Worm (Caenorhabditis elegans) whole organism, L3 larva: ENCODE results near the gene egl-43.

Experiments used
- R02D3.7 ChIP-seq: fragments of 150-350 bp; optimal IDR thresholded peaks from 2 replicates; lab custom pipeline; 2014; ENCODE audit warnings: missing biosample characterization, missing genetic modification characterization
- ZK546.5 ChIP-seq: sonication (generic microtip); optimal IDR thresholded peaks from 2 replicates; lab custom pipeline; 2017; ENCODE audit warnings: missing biosample characterization, missing genetic modification characterization
- egl-27 ChIP-seq: sonication (generic microtip); optimal IDR thresholded peaks from 4 replicates; lab custom pipeline; 2017; ENCODE audit warnings: missing biosample characterization, missing genetic modification reagents, missing genetic modification characterization
- hmg-11 ChIP-seq: sonication (generic microtip); optimal IDR thresholded peaks from 2 replicates; lab custom pipeline; 2016; ENCODE audit warnings: missing genetic modification characterization, missing compliant biosample characterization
- nhr-25 ChIP-seq: sonication (generic microtip); optimal IDR thresholded peaks from 2 replicates; lab custom pipeline; 2017; ENCODE audit warnings: missing biosample characterization, missing genetic modification characterization
- pqm-1 ChIP-seq: fragments of 150-350 bp; optimal IDR thresholded peaks from 2 replicates; lab custom pipeline; 2017; ENCODE audit warnings: missing biosample characterization, missing genetic modification characterization, inconsistent platforms

DNA sequence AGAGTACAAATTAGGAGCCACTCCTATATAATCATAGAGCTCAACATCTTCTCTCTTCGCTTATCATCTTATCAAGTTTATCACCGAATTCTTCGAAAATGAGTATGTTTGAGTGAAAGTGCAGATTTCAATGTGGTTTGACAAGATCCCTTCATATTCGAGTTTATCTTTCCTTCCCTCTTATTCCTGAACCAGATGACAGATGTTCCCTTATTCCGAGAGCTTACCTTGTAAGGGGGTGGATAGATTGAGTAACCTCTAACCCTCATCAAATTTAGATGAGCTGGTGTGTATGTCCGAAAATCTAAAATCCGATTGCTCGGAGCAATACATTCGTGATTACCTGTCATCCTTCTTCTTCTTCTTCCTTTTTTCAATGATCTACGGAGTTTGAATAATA lies 6.3 kb upstream of the egl-43 start:
- TF ChIP-seq egl-27 (tag; lab: Kevin White, UChicago) (no peak), nhr-25 (no peak), pqm-1 (tag; lab: Kevin White, UChicago) (no peak), hmg-11 (tag; lab: Kevin White, UChicago) (no peak), R02D3.7 (no peak), ZK546.5 (no peak)
